Worm (Caenorhabditis elegans) whole organism, L4/young adult: ENCODE results near the gene pck-3.

Experiments
- W03F9.2 ChIP-seq: fragments of 150-350 bp; optimal IDR thresholded peaks from 2 replicates; lab custom pipeline; 2014; ENCODE audit warnings: missing biosample characterization, missing genetic modification characterization
- dao-5 ChIP-seq: sonication (generic microtip); optimal IDR thresholded peaks from 2 replicates; lab custom pipeline; 2016; ENCODE audit warnings: missing genotype, missing genetic modification characterization, moderate library complexity, missing compliant biosample characterization

DNA sequence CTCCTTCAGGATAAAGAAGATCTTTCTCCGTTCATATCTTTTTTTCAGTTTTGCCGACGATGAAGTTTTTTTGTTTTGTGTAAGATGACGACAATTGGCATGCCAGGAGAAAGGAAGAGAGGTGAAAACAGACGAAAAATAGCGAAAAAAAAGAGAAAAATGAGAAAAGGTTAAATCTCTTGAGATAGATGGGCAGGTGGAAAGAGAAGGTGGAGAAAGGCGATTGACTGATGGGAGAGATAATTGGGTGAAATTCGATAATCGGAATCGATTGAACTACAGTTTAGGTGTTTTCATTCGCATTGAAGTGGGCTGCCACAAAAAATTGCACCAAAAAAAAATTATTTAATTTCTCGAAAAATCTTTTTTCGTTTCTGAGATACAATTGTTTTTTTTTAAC, 44.2 kb downstream of the pck-3 start:
- TF ChIP-seq dao-5 (tag; lab: Kevin White, UChicago) (no peak), W03F9.2 (tag; lab: Kevin White, UChicago) (no peak)
